Worm (Caenorhabditis elegans) whole organism, late embryonic: ENCODE results near the gene B0228.6.

Source experiments
- C08G9.2 ChIP-seq: sonication (generic microtip); optimal IDR thresholded peaks from 2 replicates; lab custom pipeline; 2016; ENCODE audit warnings: mild to moderate bottlenecking, missing genetic modification characterization, moderate library complexity, missing compliant biosample characterization
- C38D4.7 ChIP-seq: fragments of 200-800 bp; sonication (Bioruptor generic); optimal IDR thresholded peaks from 2 replicates; lab custom pipeline; 2018; ENCODE audit warnings: mild to moderate bottlenecking, missing genetic modification characterization, moderate library complexity, missing compliant biosample characterization
- F13H6.1 ChIP-seq: sonication (generic microtip); optimal IDR thresholded peaks from 2 replicates; lab custom pipeline; 2016; ENCODE audit warnings: missing genetic modification characterization, missing compliant biosample characterization
- T23F11.4 ChIP-seq: fragments of 200-800 bp; sonication (Bioruptor generic); optimal IDR thresholded peaks from 2 replicates; lab custom pipeline; 2018; ENCODE audit warnings: mild to moderate bottlenecking, missing genetic modification characterization, missing compliant biosample characterization
- Y22D7AL.16 ChIP-seq: sonication (generic microtip); optimal IDR thresholded peaks from 2 replicates; lab custom pipeline; 2016; ENCODE audit warnings: missing genetic modification characterization, missing compliant biosample characterization
- ahr-1 ChIP-seq: sonication (generic microtip); optimal IDR thresholded peaks from 2 replicates; lab custom pipeline; 2016; ENCODE audit warnings: missing genetic modification characterization, missing compliant biosample characterization
- ama-1 ChIP-seq: fragments of 150-350 bp; optimal IDR thresholded peaks from 2 replicates; lab custom pipeline; 2014
- ceh-2 ChIP-seq: sonication (generic microtip); optimal IDR thresholded peaks from 2 replicates; lab custom pipeline; 2016; ENCODE audit warnings: missing genotype, missing genetic modification characterization, missing compliant biosample characterization
- ceh-22 ChIP-seq: sonication (generic microtip); optimal IDR thresholded peaks from 2 replicates; lab custom pipeline; 2017; ENCODE audit warnings: missing biosample characterization, missing genetic modification characterization
- ceh-30 ChIP-seq: fragments of 150-350 bp; optimal IDR thresholded peaks from 2 replicates; lab custom pipeline; 2014; ENCODE audit warnings: missing biosample characterization, missing genetic modification characterization
- ceh-45 ChIP-seq: fragments of 200-800 bp; sonication (Bioruptor generic); IDR thresholded peaks from 2 replicates; pipeline ENCODE4 v1.3.6; 2022; ENCODE audit warnings: missing genetic modification reagents, missing genetic modification characterization, missing compliant biosample characterization
- ceh-6 ChIP-seq: fragments of 200-800 bp; sonication (Bioruptor generic); optimal IDR thresholded peaks from 2 replicates; lab custom pipeline; 2018; ENCODE audit warnings: mild to moderate bottlenecking, missing genetic modification characterization, missing compliant biosample characterization
- ceh-9 ChIP-seq: sonication (generic microtip); optimal IDR thresholded peaks from 2 replicates; lab custom pipeline; 2016; ENCODE audit warnings: mild to moderate bottlenecking, missing genetic modification characterization, inconsistent platforms, missing compliant biosample characterization
- dmd-4 ChIP-seq: sonication (generic microtip); optimal IDR thresholded peaks from 2 replicates; lab custom pipeline; 2016; ENCODE audit warnings: borderline replicate concordance, missing genetic modification characterization, missing compliant biosample characterization
- elt-2 ChIP-seq: sonication (generic microtip); optimal IDR thresholded peaks from 2 replicates; lab custom pipeline; 2016; ENCODE audit warnings: missing genetic modification reagents, missing genetic modification characterization, missing compliant biosample characterization
- elt-4 ChIP-seq: sonication (generic microtip); optimal IDR thresholded peaks from 2 replicates; lab custom pipeline; 2016; ENCODE audit warnings: missing genetic modification characterization, missing compliant biosample characterization
- ets-4 ChIP-seq: sonication (generic microtip); optimal IDR thresholded peaks from 2 replicates; lab custom pipeline; 2016; ENCODE audit warnings: missing genetic modification characterization, missing compliant biosample characterization
- eyg-1 ChIP-seq: sonication (generic microtip); optimal IDR thresholded peaks from 2 replicates; lab custom pipeline; 2016; ENCODE audit warnings: missing genotype, missing genetic modification characterization, missing compliant biosample characterization
- fax-1 ChIP-seq: sonication (generic microtip); optimal IDR thresholded peaks from 2 replicates; lab custom pipeline; 2016; ENCODE audit warnings: missing genotype, missing genetic modification characterization, missing compliant biosample characterization
- fkh-10 ChIP-seq: fragments of 150-350 bp; optimal IDR thresholded peaks from 2 replicates; lab custom pipeline; 2014; ENCODE audit warnings: missing biosample characterization, missing genetic modification reagents, missing genetic modification characterization
- hlh-30 ChIP-seq: sonication (generic microtip); optimal IDR thresholded peaks from 2 replicates; lab custom pipeline; 2017; ENCODE audit warnings: antibody characterized with exemption, missing genetic modification characterization, missing compliant biosample characterization; ENCODE audit not compliant: insufficient read depth
- hlh-6 ChIP-seq: sonication (generic microtip); optimal IDR thresholded peaks from 2 replicates; lab custom pipeline; 2016; ENCODE audit warnings: missing genotype, missing genetic modification characterization, missing compliant biosample characterization
- hlh-8 ChIP-seq: sonication (generic microtip); optimal IDR thresholded peaks from 2 replicates; lab custom pipeline; 2016; ENCODE audit warnings: missing genotype, missing genetic modification characterization, missing compliant biosample characterization
- lin-11 ChIP-seq: fragments of 200-800 bp; sonication (Bioruptor generic); optimal IDR thresholded peaks from 2 replicates; lab custom pipeline; 2018; ENCODE audit warnings: mild to moderate bottlenecking, missing genetic modification characterization, missing compliant biosample characterization
- mec-3 ChIP-seq: sonication (generic microtip); optimal IDR thresholded peaks from 2 replicates; lab custom pipeline; 2016; ENCODE audit warnings: borderline replicate concordance, missing genetic modification characterization, missing compliant biosample characterization
- nhr-232 ChIP-seq: sonication (generic microtip); optimal IDR thresholded peaks from 2 replicates; lab custom pipeline; 2016; ENCODE audit warnings: missing genetic modification characterization, missing compliant biosample characterization
- npax-4 ChIP-seq: sonication (generic microtip); optimal IDR thresholded peaks from 2 replicates; lab custom pipeline; 2016; ENCODE audit warnings: missing genetic modification characterization, missing compliant biosample characterization
- pax-1 ChIP-seq: fragments of 150-350 bp; optimal IDR thresholded peaks from 2 replicates; lab custom pipeline; 2014; ENCODE audit warnings: missing biosample characterization, missing genetic modification characterization
- pha-4 ChIP-seq: fragments of 150-350 bp; optimal IDR thresholded peaks from 2 replicates; lab custom pipeline; 2018; ENCODE audit warnings: missing biosample characterization, missing genetic modification reagents, missing genetic modification characterization
- ref-2 ChIP-seq: sonication (generic microtip); optimal IDR thresholded peaks from 2 replicates; lab custom pipeline; 2016; ENCODE audit warnings: missing genetic modification characterization, missing compliant biosample characterization
- rnt-1 ChIP-seq: sonication (generic microtip); optimal IDR thresholded peaks from 2 replicates; lab custom pipeline; 2016; ENCODE audit warnings: missing genetic modification characterization, missing compliant biosample characterization
- sox-4 ChIP-seq: sonication (generic microtip); optimal IDR thresholded peaks from 2 replicates; lab custom pipeline; 2017; ENCODE audit warnings: mild to moderate bottlenecking, missing genetic modification characterization, inconsistent platforms, missing compliant biosample characterization
- syd-9 ChIP-seq: sonication (generic microtip); optimal IDR thresholded peaks from 2 replicates; lab custom pipeline; 2016; ENCODE audit warnings: mild to moderate bottlenecking, missing genetic modification characterization, moderate library complexity, missing compliant biosample characterization
- tbx-2 ChIP-seq: sonication (generic microtip); optimal IDR thresholded peaks from 2 replicates; lab custom pipeline; 2016; ENCODE audit warnings: missing genetic modification characterization, missing compliant biosample characterization
- unc-3 ChIP-seq, 2 experiments: fragments of 200-800 bp in 1 of 2; sonication (Bioruptor generic) in 1 of 2; sonication (generic microtip) in 1 of 2; conservative IDR thresholded peaks in 1 of 2; optimal IDR thresholded peaks in 1 of 2; 2 replicates each; pipeline versions ENCODE4 v1.3.6 to Lab custom; 2016 to 2022; ENCODE audit warnings: missing compliant biosample characterization in 2 of 2, missing genetic modification characterization in 2 of 2, missing genetic modification reagents in 1 of 2
- unc-42 ChIP-seq: sonication (generic microtip); optimal IDR thresholded peaks from 2 replicates; lab custom pipeline; 2016; ENCODE audit warnings: missing genotype, missing genetic modification characterization, missing compliant biosample characterization
- unc-55 ChIP-seq: sonication (generic microtip); optimal IDR thresholded peaks from 2 replicates; lab custom pipeline; 2017; ENCODE audit warnings: missing biosample characterization, missing genetic modification reagents, missing genetic modification characterization
- zip-5 ChIP-seq: sonication (generic microtip); optimal IDR thresholded peaks from 2 replicates; lab custom pipeline; 2016; ENCODE audit warnings: missing genetic modification characterization, missing compliant biosample characterization
- ztf-16 ChIP-seq: sonication (generic microtip); optimal IDR thresholded peaks from 2 replicates; lab custom pipeline; 2017; ENCODE audit warnings: missing genetic modification characterization, missing compliant biosample characterization

B0228.6 gene

DNA sequence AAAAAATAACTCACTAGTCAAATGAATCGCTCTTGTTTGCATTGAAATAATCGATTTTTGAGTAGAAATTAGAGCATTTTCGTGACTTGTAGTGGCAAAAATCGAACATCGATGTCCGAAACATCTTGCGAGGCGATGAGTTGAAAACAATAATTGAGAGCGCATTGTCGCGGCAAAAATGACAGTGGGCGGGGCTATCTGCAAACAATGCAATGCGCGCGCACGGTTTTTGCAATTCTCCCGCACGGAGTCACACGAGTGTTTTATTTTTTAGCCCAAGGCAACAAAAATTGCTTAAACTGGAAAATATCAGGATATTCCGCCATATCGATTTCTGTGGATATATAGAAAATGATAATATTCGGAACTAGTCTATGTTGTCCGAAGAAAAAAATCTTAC is 46.4 kb downstream of the B0228.6 start, which contains the start of gene B0495.9 (continued):
- peak; percentile 93 for TF ChIP-seq ztf-16 (tag; lab: Kevin White, UChicago)
- peak; percentile 87 for TF ChIP-seq ceh-2
- TF ChIP-seq hlh-6 = peak; percentile 89
- TF ChIP-seq rnt-1 = peak; percentile 86
- peak; percentile 16 for TF ChIP-seq fkh-10 (GFP tag; lab: Kevin White, UChicago)
- TF ChIP-seq nhr-232 (tag; lab: Kevin White, UChicago) = peak; percentile 84
- peak; percentile 88 for TF ChIP-seq C38D4.7 (GFP tag; lab: Kevin White, UChicago)
- TF ChIP-seq mec-3 (tag; lab: Kevin White, UChicago) = peak; percentile 75
- TF ChIP-seq ceh-45 (GFP tag; lab: Robert Waterston, UW) = peak; percentile 71; the same call in 1 of the 2 replicates
- peak; percentile 87 for TF ChIP-seq ahr-1 (tag; lab: Kevin White, UChicago)
- no peak for TF ChIP-seq ama-1 (lab: Kevin White, UChicago)
- peak; percentile 42 for TF ChIP-seq hlh-30 (tag; lab: Kevin White, UChicago)
- TF ChIP-seq dmd-4 (tag; lab: Kevin White, UChicago) = peak; percentile 88
- peak; percentile 18 for TF ChIP-seq ets-4
- TF ChIP-seq unc-3 (GFP tag; conservative IDR thresholded peaks at IDR 0.05; lab: Robert Waterston, UW) = peak; percentile 75
- TF ChIP-seq unc-3 (tag; optimal IDR thresholded peaks at IDR 0.05; lab: Kevin White, UChicago) = peak; percentile 87
- TF ChIP-seq C08G9.2 (tag; lab: Kevin White, UChicago) = peak; percentile 87
- TF ChIP-seq F13H6.1 (tag; lab: Kevin White, UChicago) = peak; percentile 89
- peak; percentile 89 for TF ChIP-seq fax-1 (tag; lab: Kevin White, UChicago)
- TF ChIP-seq unc-55 (GFP tag; lab: Kevin White, UChicago) = no peak
- peak; percentile 83 for TF ChIP-seq Y22D7AL.16 (tag; lab: Kevin White, UChicago)
- TF ChIP-seq ceh-22 = peak; percentile 78
- TF ChIP-seq eyg-1 = peak; percentile 84
- TF ChIP-seq elt-4 (tag; lab: Kevin White, UChicago) = peak; percentile 61
- peak; percentile 84 for TF ChIP-seq npax-4 (tag; lab: Kevin White, UChicago)
- peak; percentile 96 for TF ChIP-seq ref-2 (tag; lab: Kevin White, UChicago)
- TF ChIP-seq lin-11 = peak; percentile 75
- TF ChIP-seq unc-42 = peak; percentile 64
- TF ChIP-seq ceh-30 (tag; lab: Kevin White, UChicago) = no peak
- peak; percentile 85 for TF ChIP-seq syd-9
- TF ChIP-seq tbx-2 = peak; percentile 95
- TF ChIP-seq zip-5 (tag; lab: Kevin White, UChicago) = peak; percentile 81
- peak; percentile 91 for TF ChIP-seq hlh-8
- TF ChIP-seq, all 69 proteins: peak for 63

DNA sequence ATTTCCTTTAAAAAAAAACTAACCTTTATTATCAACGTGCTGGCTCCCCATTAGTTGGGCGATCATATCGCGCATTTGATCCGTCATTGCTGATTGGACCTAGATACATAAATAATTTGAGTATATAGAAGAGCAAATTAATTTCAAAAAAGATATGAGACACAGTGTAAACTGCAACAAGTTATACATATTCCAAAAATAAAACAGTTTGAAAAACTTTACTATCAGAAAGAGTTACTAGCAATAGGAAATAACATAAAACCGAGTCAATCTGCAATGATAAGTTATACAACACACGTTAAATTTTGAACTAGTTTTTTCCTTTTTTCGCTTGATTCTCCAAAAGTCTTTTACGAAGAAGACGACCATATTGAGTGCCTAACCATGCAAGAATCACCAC is 47.6 kb downstream of the B0228.6 start, which contains the start of gene luc-7L:
TSS of gene luc-7L (minus strand) at position 101 of the 400 bp plus-strand sequence.
- no peak for TF ChIP-seq unc-3 (GFP tag; conservative IDR thresholded peaks at IDR 0.05; lab: Robert Waterston, UW)
- TF ChIP-seq unc-3 (tag; optimal IDR thresholded peaks at IDR 0.05; lab: Kevin White, UChicago) = no peak
- TF ChIP-seq ceh-6 (GFP tag; lab: Kevin White, UChicago) = no peak
- TF ChIP-seq ceh-9 (tag; lab: Kevin White, UChicago) = no peak
- TF ChIP-seq ceh-45 (GFP tag; lab: Robert Waterston, UW) = no peak
- no peak for TF ChIP-seq pax-1 (tag; lab: Kevin White, UChicago)
- no peak for TF ChIP-seq pha-4
- no peak for TF ChIP-seq npax-4 (tag; lab: Kevin White, UChicago)

DNA sequence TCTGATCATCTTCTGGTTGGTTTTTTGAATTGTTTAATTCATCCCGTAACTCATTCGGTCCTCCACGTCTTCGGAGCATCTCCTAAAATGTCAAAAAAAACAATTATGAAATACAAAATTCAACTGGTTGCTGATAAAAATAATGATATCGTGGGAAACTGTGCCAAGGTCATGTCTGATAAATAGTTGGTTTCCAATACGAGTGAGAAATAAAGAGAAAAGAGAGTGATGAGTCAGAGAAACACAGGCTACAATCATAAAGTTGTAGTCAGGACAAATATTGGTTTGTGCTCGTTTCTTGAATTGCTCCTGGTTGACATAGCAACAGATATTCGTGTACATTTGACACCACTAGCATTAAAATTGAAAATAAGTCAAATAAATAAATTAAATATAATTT is 49.8 kb downstream of the B0228.6 start, which contains the start of gene B0495.7:
TSS of gene B0495.7 (minus strand) at position 82 of the 400 bp plus-strand sequence.
- no peak for TF ChIP-seq T23F11.4 (GFP tag; lab: Kevin White, UChicago)
- TF ChIP-seq elt-2 = peak; percentile 77
- TF ChIP-seq sox-4 (tag; lab: Kevin White, UChicago) = no peak
- no peak for TF ChIP-seq ceh-30 (tag; lab: Kevin White, UChicago)
- TF ChIP-seq zip-5 (tag; lab: Kevin White, UChicago) = no peak
- TF ChIP-seq, all 69 proteins: peak for 1
